Fruit fly (Drosophila melanogaster): ENCODE data around the gene Eip63E.

Gene Eip63E

dm6 chr3L:3612582-3613285, 97.2 kb downstream of the Eip63E start:
- TF ChIP-seq CG17801 (GFP tag; optimal IDR thresholded peaks at IDR 0.05; ENCODE audit: partially characterized antibody): no peak

dm6 chr3L:3615082-3615481, 99.5 kb downstream of the Eip63E start, which contains the start of gene CG10357:
Gene CG10357, plus strand, starts transcription at chr3L:3615382.
- TF ChIP-seq CG17801 (GFP tag; optimal IDR thresholded peaks at IDR 0.05; ENCODE audit: partially characterized antibody): no peak

- TF ChIP-seq CG17801 (GFP tag; optimal IDR thresholded peaks at IDR 0.05; ENCODE audit: partially characterized antibody): no peak
Measured at dm6 chr3L:3616344-3616743, 100.8 kb downstream of the Eip63E start.

- TF ChIP-seq CG17801 (GFP tag; optimal IDR thresholded peaks at IDR 0.05; ENCODE audit: partially characterized antibody): no peak
Measured at dm6 chr3L:3617252-3617651, 101.7 kb downstream of the Eip63E start.

- no peak for TF ChIP-seq CG17801 (GFP tag; optimal IDR thresholded peaks at IDR 0.05; ENCODE audit: partially characterized antibody)
Measured at dm6 chr3L:3620932-3621331, 105.4 kb downstream of the Eip63E start, which contains the start of gene CG14974. Gene CG14974, minus strand, starts transcription at chr3L:3621032.

dm6 chr3L:3624876-3625275, 109.3 kb downstream of the Eip63E start:
- no peak for TF ChIP-seq CG17801 (GFP tag; optimal IDR thresholded peaks at IDR 0.05; ENCODE audit: partially characterized antibody)

dm6 chr3L:3626069-3626468, 110.5 kb downstream of the Eip63E start, which contains the start of gene dar1:
Gene dar1, plus strand, starts transcription at chr3L:3626352.
- TF ChIP-seq CG17801 (GFP tag; optimal IDR thresholded peaks at IDR 0.05; ENCODE audit: partially characterized antibody): no peak

dm6 chr3L:3632500-3633183, 117.1 kb downstream of the Eip63E start:
- no peak for TF ChIP-seq CG17801 (GFP tag; optimal IDR thresholded peaks at IDR 0.05; ENCODE audit: partially characterized antibody)

dm6 chr3L:3634107-3634737, 118.7 kb downstream of the Eip63E start:
- no peak for TF ChIP-seq CG17801 (GFP tag; optimal IDR thresholded peaks at IDR 0.05; ENCODE audit: partially characterized antibody)

- no peak for TF ChIP-seq CG17801 (GFP tag; optimal IDR thresholded peaks at IDR 0.05; ENCODE audit: partially characterized antibody)
Measured at dm6 chr3L:3638587-3639312, 123.2 kb downstream of the Eip63E start.

dm6 chr3L:3639324-3639723, 123.8 kb downstream of the Eip63E start:
- no peak for TF ChIP-seq CG17801 (GFP tag; optimal IDR thresholded peaks at IDR 0.05; ENCODE audit: partially characterized antibody)

dm6 chr3L:3640916-3641315, 125.4 kb downstream of the Eip63E start:
- TF ChIP-seq CG17801 (GFP tag; optimal IDR thresholded peaks at IDR 0.05; ENCODE audit: partially characterized antibody): no peak

- no peak for TF ChIP-seq CG17801 (GFP tag; optimal IDR thresholded peaks at IDR 0.05; ENCODE audit: partially characterized antibody)
Measured at dm6 chr3L:3644337-3645027, 128.9 kb downstream of the Eip63E start.

- TF ChIP-seq CG17801 (GFP tag; optimal IDR thresholded peaks at IDR 0.05; ENCODE audit: partially characterized antibody): no peak
Measured at dm6 chr3L:3645628-3646360, 130.2 kb downstream of the Eip63E start.

Measured in ovary, adult (tissue).